Fruit fly (Drosophila melanogaster) whole organism, embryonic: Measurements from ENCODE around the gene Art1.
A peak's percentile ranks its signal among the peaks of the same experiment; 100 is the strongest.

Experiments used
- Ada2b ChIP-seq: fragments of 200-800 bp; sonication (Bioruptor generic); IDR thresholded peaks from 2 replicates; pipeline ENCODE4 v1.3.6; 2022; ENCODE audit warnings: missing biosample characterization, missing genetic modification characterization
- Adf1 ChIP-seq: fragments of 200-800 bp; sonication (Bioruptor generic); IDR thresholded peaks from 2 replicates; pipeline ENCODE4 v1.3.6; 2022; ENCODE audit warnings: missing biosample characterization, missing genetic modification characterization
- CG10209 ChIP-seq: fragments of 200-800 bp; sonication (Bioruptor generic); optimal IDR thresholded peaks from 3 replicates; lab custom pipeline; 2017; ENCODE audit warnings: missing biosample characterization, mild to moderate bottlenecking, missing genetic modification characterization, missing genetic modification reagents
- CG10274 ChIP-seq: fragments of 200-800 bp; sonication (Bioruptor generic); optimal IDR thresholded peaks from 3 replicates; lab custom pipeline; 2017; ENCODE audit warnings: missing biosample characterization, mild to moderate bottlenecking, missing genetic modification characterization
- CG1233 ChIP-seq: fragments of 200-800 bp; sonication (Bioruptor generic); optimal IDR thresholded peaks from 4 replicates; lab custom pipeline; 2018; ENCODE audit warnings: missing biosample characterization, mild to moderate bottlenecking, missing genetic modification characterization
- CG12391 ChIP-seq: fragments of 200-800 bp; sonication (Bioruptor generic); optimal IDR thresholded peaks from 3 replicates; lab custom pipeline; 2018; ENCODE audit warnings: missing biosample characterization, mild to moderate bottlenecking, missing genetic modification characterization, moderate library complexity
- CG12744 ChIP-seq: fragments of 200-800 bp; sonication (Bioruptor generic); optimal IDR thresholded peaks from 2 replicates; lab custom pipeline; 2016; ENCODE audit warnings: missing biosample characterization, missing genetic modification characterization
- CG12769 ChIP-seq: fragments of 200-800 bp; sonication (Bioruptor generic); optimal IDR thresholded peaks from 2 replicates; lab custom pipeline; 2019; ENCODE audit warnings: missing biosample characterization, mild to moderate bottlenecking, missing genetic modification characterization, moderate library complexity
- CG13894 ChIP-seq: fragments of 200-800 bp; sonication (Bioruptor generic); optimal IDR thresholded peaks from 3 replicates; lab custom pipeline; 2018; ENCODE audit warnings: missing biosample characterization, mild to moderate bottlenecking, missing genetic modification characterization, moderate library complexity
- CG15269 ChIP-seq: fragments of 200-800 bp; sonication (Bioruptor generic); optimal IDR thresholded peaks from 2 replicates; lab custom pipeline; 2018; ENCODE audit warnings: missing biosample characterization, mild to moderate bottlenecking, missing genetic modification characterization, moderate library complexity
- CG17568 ChIP-seq: fragments of 200-800 bp; sonication (Bioruptor generic); optimal IDR thresholded peaks from 2 replicates; lab custom pipeline; 2018; ENCODE audit warnings: missing biosample characterization, mild to moderate bottlenecking, missing genetic modification characterization, moderate library complexity
- CG17912 ChIP-seq: fragments of 200-800 bp; sonication (Bioruptor generic); optimal IDR thresholded peaks from 2 replicates; lab custom pipeline; 2018; ENCODE audit warnings: missing biosample characterization, mild to moderate bottlenecking, missing genetic modification characterization
- CG3163 ChIP-seq: fragments of 200-800 bp; sonication (Bioruptor generic); optimal IDR thresholded peaks from 3 replicates; lab custom pipeline; 2016; ENCODE audit warnings: missing biosample characterization, missing genetic modification characterization
- CG3407 ChIP-seq: fragments of 200-800 bp; sonication (Bioruptor generic); optimal IDR thresholded peaks from 2 replicates; lab custom pipeline; 2018; ENCODE audit warnings: missing biosample characterization, mild to moderate bottlenecking, missing genetic modification characterization
- CG3726 ChIP-seq: fragments of 200-800 bp; sonication (Bioruptor generic); IDR thresholded peaks from 3 replicates; pipeline ENCODE4, ENCODE4 v1.3.6; 2022; ENCODE audit warnings: missing biosample characterization, missing genetic modification characterization
- CG4707 ChIP-seq: fragments of 200-800 bp; sonication (Bioruptor generic); optimal IDR thresholded peaks from 2 replicates; lab custom pipeline; 2018; ENCODE audit warnings: missing biosample characterization, mild to moderate bottlenecking, missing genetic modification characterization, moderate library complexity
- CG6254 ChIP-seq: fragments of 200-800 bp; sonication (Bioruptor generic); optimal IDR thresholded peaks from 3 replicates; lab custom pipeline; 2017; ENCODE audit warnings: mild to moderate bottlenecking, missing biosample characterization, missing genetic modification reagents, missing genetic modification characterization
- CG6654 ChIP-seq: fragments of 200-800 bp; sonication (Bioruptor generic); optimal IDR thresholded peaks from 2 replicates; lab custom pipeline; 2017; ENCODE audit warnings: missing biosample characterization, mild to moderate bottlenecking, missing genetic modification characterization
- CG9215 ChIP-seq: fragments of 200-800 bp; sonication (Bioruptor generic); IDR thresholded peaks from 2 replicates; pipeline ENCODE4 v1.3.6; 2022; ENCODE audit warnings: missing biosample characterization, missing genetic modification characterization
- CG9727 ChIP-seq: fragments of 200-800 bp; sonication (Bioruptor generic); optimal IDR thresholded peaks from 3 replicates; lab custom pipeline; 2017; ENCODE audit warnings: missing biosample characterization, mild to moderate bottlenecking, missing genetic modification characterization
- CkIIα-i1 ChIP-seq: fragments of 200-800 bp; sonication (Bioruptor generic); IDR thresholded peaks from 2 replicates; pipeline ENCODE4 v1.3.6; 2022; ENCODE audit warnings: missing biosample characterization, missing genetic modification characterization
- Dbx ChIP-seq: fragments of 200-800 bp; sonication (Bioruptor generic); IDR thresholded peaks from 3 replicates; pipeline ENCODE4 v1.3.6; 2022; ENCODE audit warnings: missing biosample characterization, missing genetic modification characterization
- Dip2 ChIP-seq: fragments of 200-800 bp; sonication (Bioruptor generic); IDR thresholded peaks from 2 replicates; pipeline ENCODE4 v1.3.6; 2022; ENCODE audit warnings: missing biosample characterization, missing genetic modification characterization
- HLHmδ ChIP-seq: fragments of 200-800 bp; sonication (Bioruptor generic); optimal IDR thresholded peaks from 2 replicates; lab custom pipeline; 2018; ENCODE audit warnings: missing biosample characterization, mild to moderate bottlenecking, missing genetic modification characterization, moderate library complexity
- Hr39 ChIP-seq: fragments of >200 bp; optimal IDR thresholded peaks from 2 replicates; lab custom pipeline; 2017
- Mad ChIP-seq: fragments of 200-800 bp; sonication (Bioruptor generic); optimal IDR thresholded peaks from 2 replicates; lab custom pipeline; 2016; ENCODE audit warnings: missing biosample characterization, missing genetic modification characterization
- PHDP ChIP-seq: fragments of 200-800 bp; sonication (Bioruptor generic); optimal IDR thresholded peaks from 3 replicates; lab custom pipeline; 2018; ENCODE audit warnings: missing biosample characterization, mild to moderate bottlenecking, missing genetic modification characterization, moderate library complexity
- Xbp1 ChIP-seq: fragments of 200-800 bp; sonication (Bioruptor generic); optimal IDR thresholded peaks from 3 replicates; lab custom pipeline; 2016; ENCODE audit warnings: missing biosample characterization, mild to moderate bottlenecking, missing genetic modification characterization
- amos ChIP-seq: fragments of 200-800 bp; sonication (Bioruptor generic); IDR thresholded peaks from 2 replicates; pipeline ENCODE4 v1.3.6; 2022; ENCODE audit warnings: missing biosample characterization, missing genetic modification characterization; ENCODE audit not compliant: partially characterized antibody
- bbx ChIP-seq: fragments of 200-800 bp; sonication (Bioruptor generic); IDR thresholded peaks from 2 replicates; pipeline ENCODE4 v1.3.6; 2022; ENCODE audit warnings: missing biosample characterization, missing genetic modification characterization; ENCODE audit not compliant: partially characterized antibody
- cad ChIP-seq: fragments of >200 bp; optimal IDR thresholded peaks from 2 replicates; lab custom pipeline; 2017; ENCODE audit warnings: missing biosample characterization, missing genetic modification characterization
- caup ChIP-seq: fragments of 200-800 bp; sonication (Bioruptor generic); optimal IDR thresholded peaks from 3 replicates; lab custom pipeline; 2017; ENCODE audit warnings: missing biosample characterization, mild to moderate bottlenecking, missing genetic modification characterization, moderate library complexity; ENCODE audit not compliant: severe bottlenecking
- chm ChIP-seq: fragments of 200-800 bp; sonication (Bioruptor generic); IDR thresholded peaks from 2 replicates; pipeline ENCODE4 v1.3.6; 2022; ENCODE audit warnings: missing biosample characterization, missing genetic modification characterization
- corto ChIP-seq: fragments of 200-800 bp; sonication (Bioruptor generic); optimal IDR thresholded peaks from 2 replicates; lab custom pipeline; 2016; ENCODE audit warnings: missing biosample characterization, mild to moderate bottlenecking, missing genetic modification characterization, moderate library complexity
- dan ChIP-seq: fragments of 200-800 bp; sonication (Bioruptor generic); IDR thresholded peaks from 2 replicates; pipeline ENCODE4 v1.3.6; 2022; ENCODE audit warnings: missing biosample characterization, missing genetic modification characterization
- dmrt11E ChIP-seq: fragments of 200-800 bp; sonication (Bioruptor generic); optimal IDR thresholded peaks from 3 replicates; lab custom pipeline; 2018; ENCODE audit warnings: missing biosample characterization, mild to moderate bottlenecking, missing genetic modification characterization, moderate library complexity
- ewg ChIP-seq: fragments of 200-800 bp; sonication (Bioruptor generic); optimal IDR thresholded peaks from 3 replicates; lab custom pipeline; 2017; ENCODE audit warnings: mild to moderate bottlenecking, missing biosample characterization, missing genetic modification reagents, missing genetic modification characterization
- fd64A ChIP-seq: fragments of 200-800 bp; sonication (Bioruptor generic); optimal IDR thresholded peaks from 3 replicates; lab custom pipeline; 2018; ENCODE audit warnings: missing biosample characterization, mild to moderate bottlenecking, missing genetic modification characterization
- gsb ChIP-seq: fragments of 200-800 bp; sonication (Bioruptor generic); IDR thresholded peaks from 2 replicates; pipeline ENCODE4 v1.3.6; 2022; ENCODE audit warnings: missing biosample characterization, missing genetic modification characterization
- lilli ChIP-seq: fragments of 200-800 bp; sonication (Bioruptor generic); optimal IDR thresholded peaks from 3 replicates; lab custom pipeline; 2016; ENCODE audit warnings: missing biosample characterization, missing genetic modification characterization
- nerfin-1 ChIP-seq: fragments of 200-800 bp; sonication (Bioruptor generic); optimal IDR thresholded peaks from 3 replicates; lab custom pipeline; 2019; ENCODE audit warnings: missing biosample characterization, mild to moderate bottlenecking, missing genetic modification characterization, moderate library complexity
- pfk ChIP-seq: fragments of 200-800 bp; sonication (Bioruptor generic); optimal IDR thresholded peaks from 2 replicates; lab custom pipeline; 2018; ENCODE audit warnings: missing biosample characterization, mild to moderate bottlenecking, missing genetic modification characterization, moderate library complexity
- prd ChIP-seq, 3 experiments: fragments of >200 bp in 2 of 3; fragments of 200-800 bp in 1 of 3; sonication (Bioruptor generic) in 1 of 3; optimal IDR thresholded peaks in 2 of 3; IDR thresholded peaks in 1 of 3; 2 replicates in 2 of 3; 3 replicates in 1 of 3; pipeline versions ENCODE4 v1.3.6 to Lab custom; 2017 to 2022; ENCODE audit warnings: missing biosample characterization in 1 of 3, missing genetic modification characterization in 1 of 3
- psq ChIP-seq: fragments of 200-800 bp; sonication (Bioruptor generic); optimal IDR thresholded peaks from 2 replicates; lab custom pipeline; 2017; ENCODE audit warnings: missing biosample characterization, missing genetic modification characterization
- ro ChIP-seq: fragments of 200-800 bp; sonication (Bioruptor generic); IDR thresholded peaks from 2 replicates; pipeline ENCODE4 v1.3.6; 2022; ENCODE audit warnings: missing biosample characterization, missing genetic modification characterization
- schlank ChIP-seq: fragments of 200-800 bp; sonication (Bioruptor generic); optimal IDR thresholded peaks from 2 replicates; lab custom pipeline; 2018; ENCODE audit warnings: missing biosample characterization, mild to moderate bottlenecking, missing genetic modification characterization
- seq ChIP-seq: fragments of 200-800 bp; sonication (Bioruptor generic); IDR thresholded peaks from 2 replicates; pipeline ENCODE4 v1.3.6; 2022; ENCODE audit warnings: missing biosample characterization, missing genetic modification characterization
- tin ChIP-seq: fragments of 200-800 bp; sonication (Bioruptor generic); optimal IDR thresholded peaks from 3 replicates; lab custom pipeline; 2016; ENCODE audit warnings: missing biosample characterization, missing genetic modification characterization
- vfl ChIP-seq: fragments of 200-800 bp; sonication (Bioruptor generic); optimal IDR thresholded peaks from 2 replicates; lab custom pipeline; 2016; ENCODE audit warnings: missing biosample characterization, missing genetic modification characterization
- wor ChIP-seq: fragments of 200-800 bp; sonication (Bioruptor generic); IDR thresholded peaks from 2 replicates; pipeline ENCODE4 v1.3.6; 2022; ENCODE audit warnings: missing biosample characterization, missing genetic modification characterization

Gene Art1

DNA sequence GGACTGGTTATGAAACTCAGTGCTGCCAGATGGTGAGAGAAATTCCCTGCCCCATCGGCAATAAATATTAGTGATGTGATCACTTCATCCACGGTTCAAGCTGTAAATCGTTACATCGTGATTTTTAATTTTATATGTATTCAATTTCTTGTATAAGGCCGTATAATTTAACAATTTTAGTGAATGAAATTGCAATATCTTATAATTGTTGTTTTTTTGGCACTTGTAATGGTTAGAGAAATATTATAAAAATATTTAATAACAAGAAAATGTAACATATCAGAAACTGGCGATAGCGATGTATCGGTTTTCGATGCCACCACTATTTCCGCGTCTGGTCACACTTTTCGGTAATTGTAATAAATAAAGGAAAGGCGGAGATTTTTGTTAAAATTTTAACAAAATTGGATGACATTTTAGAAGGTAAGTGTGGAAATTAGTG lies 3.9 kb downstream of the Art1 start, which contains the start of the genes mRpL37 and Rbp1 (continued):
- TF ChIP-seq CG12744 (GFP tag; lab: Kevin White, UChicago): no peak
- TF ChIP-seq CG1233 (GFP tag; lab: Kevin White, UChicago): peak; percentile 73
- no peak for TF ChIP-seq CG10274 (GFP tag; lab: Kevin White, UChicago)
- TF ChIP-seq gsb (GFP tag; lab: Robert Waterston, UW): no peak
- TF ChIP-seq CG15269 (tag; lab: Kevin White, UChicago): no peak
- TF ChIP-seq seq (GFP tag; lab: Robert Waterston, UW): no peak
- peak; percentile 11 for TF ChIP-seq CG6654
- peak; percentile 30 for TF ChIP-seq corto (GFP tag; lab: Kevin White, UChicago)
- no peak for TF ChIP-seq nerfin-1 (tag; lab: Kevin White, UChicago)
- no peak for TF ChIP-seq CG17568 (GFP tag; lab: Kevin White, UChicago)
- TF ChIP-seq fd64A (GFP tag; lab: Kevin White, UChicago): no peak
- no peak for TF ChIP-seq CG6254 (GFP tag; lab: Kevin White, UChicago)
- TF ChIP-seq prd (optimal IDR thresholded peaks at IDR 0.05; lab: Kevin White, UChicago): no peak
- TF ChIP-seq prd (GFP tag; IDR thresholded peaks at IDR 0.05; lab: Robert Waterston, UW): peak; percentile 90
- peak; percentile 18 for TF ChIP-seq ewg (GFP tag; lab: Kevin White, UChicago)
- TF ChIP-seq CG12769 (tag; lab: Kevin White, UChicago): no peak
- TF ChIP-seq pfk: no peak
- no peak for TF ChIP-seq Dip2 (GFP tag; lab: Robert Waterston, UW)
- peak; percentile 43; the same call in 1 of the 2 replicates for TF ChIP-seq dan (GFP tag; lab: Robert Waterston, UW)
- peak; percentile 5 for TF ChIP-seq CG17912 (GFP tag; lab: Kevin White, UChicago)
- peak; percentile 56 for TF ChIP-seq bbx (GFP tag; lab: Robert Waterston, UW)
- TF ChIP-seq Mad (GFP tag; lab: Kevin White, UChicago): peak; percentile 54
- TF ChIP-seq CG3163 (GFP tag; lab: Kevin White, UChicago): no peak
- no peak for TF ChIP-seq ro
- TF ChIP-seq Hr39 (lab: Kevin White, UChicago): no peak
- peak; percentile 86 for TF ChIP-seq Xbp1 (GFP tag; lab: Kevin White, UChicago)
- TF ChIP-seq dmrt11E: peak; percentile 83
- TF ChIP-seq vfl (GFP tag; lab: Kevin White, UChicago): peak; percentile 55
- no peak for TF ChIP-seq CG3407 (GFP tag; lab: Kevin White, UChicago)
- TF ChIP-seq CG4707 (GFP tag; lab: Kevin White, UChicago): no peak
- peak; percentile 75 for TF ChIP-seq CG9727 (GFP tag; lab: Kevin White, UChicago)
- TF ChIP-seq psq: peak; percentile 41
- TF ChIP-seq caup (GFP tag; lab: Kevin White, UChicago): peak; percentile 44
- TF ChIP-seq chm (GFP tag; lab: Robert Waterston, UW): no peak
- TF ChIP-seq CG9215: peak; percentile 88
- peak; percentile 78 for TF ChIP-seq Dbx (GFP tag; lab: Robert Waterston, UW)
- TF ChIP-seq CG3726: no peak
- TF ChIP-seq Adf1 (GFP tag; lab: Robert Waterston, UW): peak; percentile 31; the same call in 1 of the 2 replicates
- TF ChIP-seq CG12391 (tag; lab: Kevin White, UChicago): peak; percentile 88
- TF ChIP-seq Ada2b (GFP tag; lab: Robert Waterston, UW): peak; percentile 42; the same call in 1 of the 2 replicates
- no peak for TF ChIP-seq CkIIα-i1 (GFP tag; lab: Robert Waterston, UW)
- peak; percentile 17 for TF ChIP-seq schlank (tag; lab: Kevin White, UChicago)
- peak; percentile 81 for TF ChIP-seq lilli
- TF ChIP-seq amos: peak; percentile 78
- no peak for TF ChIP-seq cad (GFP tag; lab: Kevin White, UChicago)
- no peak for TF ChIP-seq HLHmδ
- TF ChIP-seq PHDP: peak; percentile 64
- peak; percentile 78 for TF ChIP-seq tin (GFP tag; lab: Kevin White, UChicago)
- TF ChIP-seq CG10209 (GFP tag; lab: Kevin White, UChicago): peak; percentile 69
- TF ChIP-seq wor: no peak
- no peak for TF ChIP-seq CG13894 (tag; lab: Kevin White, UChicago)
